Worm (Caenorhabditis elegans) whole organism, young adult: ENCODE data around the gene tra-2.

Experiments
- F23B12.7 ChIP-seq: sonication (generic microtip); optimal IDR thresholded peaks from 2 replicates; lab custom pipeline; 2017; ENCODE audit warnings: missing genetic modification characterization, mild to moderate bottlenecking, missing compliant biosample characterization, antibody characterized with exemption, moderate library complexity; ENCODE audit not compliant: insufficient read depth
- ccch-3 ChIP-seq: fragments of 200-800 bp; sonication (Bioruptor generic); optimal IDR thresholded peaks from 2 replicates; lab custom pipeline; 2018; ENCODE audit warnings: mild to moderate bottlenecking, missing genetic modification characterization, missing compliant biosample characterization
- ceh-58 ChIP-seq: fragments of 200-800 bp; sonication (Bioruptor generic); IDR thresholded peaks from 2 replicates; pipeline ENCODE4 v1.3.6; 2022; ENCODE audit warnings: missing genetic modification characterization, missing compliant biosample characterization
- hlh-26 ChIP-seq: fragments of 200-800 bp; sonication (Bioruptor generic); conservative IDR thresholded peaks from 2 replicates; pipeline ENCODE4 v1.3.6; 2022; ENCODE audit warnings: missing genetic modification reagents, missing genetic modification characterization, missing compliant biosample characterization
- madf-8 ChIP-seq: fragments of 200-800 bp; sonication (Bioruptor generic); conservative IDR thresholded peaks from 2 replicates; pipeline ENCODE4 v1.3.6; 2022; ENCODE audit warnings: missing genetic modification reagents, missing genetic modification characterization, missing compliant biosample characterization
- nfya-2 ChIP-seq: fragments of 200-800 bp; sonication (Bioruptor generic); IDR thresholded peaks from 2 replicates; pipeline ENCODE4 v1.3.6; 2022; ENCODE audit warnings: missing genetic modification reagents, missing genetic modification characterization, missing compliant biosample characterization

DNA sequence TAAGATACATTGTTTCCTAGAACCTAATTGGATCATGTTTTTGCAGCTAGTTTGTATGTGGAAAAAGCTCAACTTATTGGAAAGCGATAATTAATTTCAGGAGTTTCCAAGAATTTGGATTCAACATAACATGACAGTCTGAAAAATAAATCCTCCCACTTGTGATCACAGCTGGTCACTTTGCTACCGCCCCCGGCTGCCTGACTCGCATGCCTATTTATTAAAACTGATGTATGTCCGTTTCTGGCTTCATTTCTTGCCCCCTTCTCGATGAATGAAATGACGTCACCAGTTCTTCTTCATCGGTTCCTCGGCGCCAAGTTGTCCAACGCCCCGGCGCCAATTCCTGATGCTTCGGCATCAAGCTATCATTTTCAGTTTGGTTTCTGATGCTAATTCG, 38.4 kb downstream of the tra-2 start:
- no peak for TF ChIP-seq ceh-58 (GFP tag; lab: Robert Waterston, UW)
- no peak for TF ChIP-seq nfya-2 (GFP tag; lab: Robert Waterston, UW)
- TF ChIP-seq hlh-26 (GFP tag; lab: Robert Waterston, UW), result no peak
- TF ChIP-seq ccch-3 (GFP tag; lab: Kevin White, UChicago), result no peak
- no peak for TF ChIP-seq madf-8 (GFP tag; lab: Robert Waterston, UW)
- no peak for TF ChIP-seq F23B12.7 (tag; lab: Kevin White, UChicago)
